Fruit fly (Drosophila melanogaster) whole organism, prepupa: ENCODE results near the gene Dhfr.

Experiments used
- CG10631 ChIP-seq: fragments of 200-800 bp; sonication (Bioruptor generic); optimal IDR thresholded peaks from 2 replicates; lab custom pipeline; 2016; ENCODE audit warnings: missing biosample characterization, missing genetic modification characterization
- CG11294 ChIP-seq: fragments of 200-800 bp; sonication (Bioruptor generic); IDR thresholded peaks from 2 replicates; pipeline ENCODE4 v1.3.6; 2022; ENCODE audit warnings: missing biosample characterization, missing genetic modification characterization
- CG11762 ChIP-seq: fragments of 200-800 bp; sonication (Bioruptor generic); optimal IDR thresholded peaks from 3 replicates; lab custom pipeline; 2016; ENCODE audit warnings: missing biosample characterization, missing genetic modification characterization; ENCODE audit not compliant: insufficient read depth
- CG11902 ChIP-seq: fragments of 200-800 bp; sonication (Bioruptor generic); optimal IDR thresholded peaks from 3 replicates; lab custom pipeline; 2016; ENCODE audit warnings: missing biosample characterization, missing genetic modification characterization
- CG15336 ChIP-seq: fragments of 200-800 bp; sonication (Bioruptor generic); IDR thresholded peaks from 2 replicates; pipeline ENCODE4 v1.3.6; 2022; ENCODE audit warnings: missing biosample characterization, missing genetic modification characterization
- CG16779 ChIP-seq: fragments of 200-800 bp; sonication (Bioruptor generic); optimal IDR thresholded peaks from 3 replicates; lab custom pipeline; 2017; ENCODE audit warnings: missing biosample characterization, mild to moderate bottlenecking, missing genetic modification characterization
- CG3032 ChIP-seq: fragments of 200-800 bp; optimal IDR thresholded peaks from 2 replicates; lab custom pipeline; 2019; ENCODE audit warnings: missing biosample characterization, mild to moderate bottlenecking, missing genetic modification characterization, moderate library complexity
- CG31627 ChIP-seq: fragments of 200-800 bp; sonication (Bioruptor generic); optimal IDR thresholded peaks from 3 replicates; lab custom pipeline; 2016; ENCODE audit warnings: missing biosample characterization, missing genetic modification characterization
- CG6163 ChIP-seq: fragments of 200-800 bp; sonication (Bioruptor generic); IDR thresholded peaks from 3 replicates; pipeline ENCODE4 v1.3.6; 2022; ENCODE audit warnings: missing biosample characterization, missing genetic modification characterization
- CG6276 ChIP-seq: fragments of 200-800 bp; sonication (Bioruptor generic); optimal IDR thresholded peaks from 2 replicates; lab custom pipeline; 2017; ENCODE audit warnings: missing biosample characterization, mild to moderate bottlenecking, missing genetic modification characterization
- CG6792 ChIP-seq: fragments of 200-800 bp; sonication (Bioruptor generic); optimal IDR thresholded peaks from 3 replicates; lab custom pipeline; 2016; ENCODE audit warnings: missing biosample characterization, missing genetic modification characterization
- CG6808 ChIP-seq: fragments of 200-800 bp; sonication (Bioruptor generic); optimal IDR thresholded peaks from 3 replicates; lab custom pipeline; 2017; ENCODE audit warnings: missing biosample characterization, missing genetic modification characterization, mild to moderate bottlenecking, moderate library complexity, missing genetic modification reagents
- CG7368 ChIP-seq: fragments of 200-800 bp; sonication (Bioruptor generic); optimal IDR thresholded peaks from 3 replicates; lab custom pipeline; 2016; ENCODE audit warnings: missing biosample characterization, missing genetic modification characterization
- CG9139 ChIP-seq: fragments of 200-800 bp; sonication (Bioruptor generic); optimal IDR thresholded peaks from 3 replicates; lab custom pipeline; 2017; ENCODE audit warnings: missing biosample characterization, mild to moderate bottlenecking, missing genetic modification characterization
- Eip78C ChIP-seq: fragments of 200-800 bp; sonication (Bioruptor generic); peaks from one replicate; lab custom pipeline; 2016; ENCODE audit warnings: missing biosample characterization, missing genetic modification characterization
- Ets21C ChIP-seq: fragments of 200-800 bp; sonication (Bioruptor generic); optimal IDR thresholded peaks from 3 replicates; lab custom pipeline; 2016; ENCODE audit warnings: missing biosample characterization, missing genetic modification characterization
- Ets96B ChIP-seq: fragments of 200-800 bp; optimal IDR thresholded peaks from 2 replicates; lab custom pipeline; 2019; ENCODE audit warnings: missing biosample characterization, mild to moderate bottlenecking, missing genetic modification characterization, moderate library complexity
- Gug ChIP-seq: fragments of 200-800 bp; sonication (Bioruptor generic); IDR thresholded peaks from 2 replicates; pipeline ENCODE4 v1.3.6; 2022; ENCODE audit warnings: missing biosample characterization, missing genetic modification characterization
- Hr39 ChIP-seq: fragments of 200-800 bp; sonication (Bioruptor generic); optimal IDR thresholded peaks from 2 replicates; lab custom pipeline; 2016; ENCODE audit warnings: missing biosample characterization, missing genetic modification characterization
- Lpt ChIP-seq: fragments of 200-800 bp; sonication (Bioruptor generic); optimal IDR thresholded peaks from 3 replicates; lab custom pipeline; 2016; ENCODE audit warnings: missing biosample characterization, missing genetic modification characterization
- Met ChIP-seq: fragments of 200-800 bp; sonication (Bioruptor generic); optimal IDR thresholded peaks from 3 replicates; lab custom pipeline; 2016; ENCODE audit warnings: missing biosample characterization, missing genetic modification characterization
- Smox ChIP-seq: fragments of 200-800 bp; sonication (Bioruptor generic); optimal IDR thresholded peaks from 3 replicates; lab custom pipeline; 2016; ENCODE audit warnings: missing biosample characterization, missing genetic modification characterization
- Sox102F ChIP-seq: fragments of 200-800 bp; sonication (Bioruptor generic); optimal IDR thresholded peaks from 2 replicates; lab custom pipeline; 2016; ENCODE audit warnings: missing biosample characterization, mild to moderate bottlenecking, missing genetic modification characterization
- Sox14 ChIP-seq: fragments of 200-800 bp; sonication (Bioruptor generic); optimal IDR thresholded peaks from 3 replicates; lab custom pipeline; 2016; ENCODE audit warnings: missing biosample characterization, missing genetic modification characterization
- Sox15 ChIP-seq: fragments of 200-800 bp; sonication (Bioruptor generic); optimal IDR thresholded peaks from 3 replicates; lab custom pipeline; 2016; ENCODE audit warnings: missing biosample characterization, missing genetic modification characterization
- achi ChIP-seq: fragments of 200-800 bp; sonication (Bioruptor generic); optimal IDR thresholded peaks from 3 replicates; lab custom pipeline; 2016; ENCODE audit warnings: missing biosample characterization, missing genetic modification characterization
- acj6 ChIP-seq: fragments of 200-800 bp; sonication (Bioruptor generic); optimal IDR thresholded peaks from 3 replicates; lab custom pipeline; 2016; ENCODE audit warnings: missing biosample characterization, missing genetic modification characterization
- cyc ChIP-seq: fragments of 200-800 bp; sonication (Bioruptor generic); optimal IDR thresholded peaks from 3 replicates; lab custom pipeline; 2016; ENCODE audit warnings: missing biosample characterization, missing genetic modification characterization
- dac ChIP-seq: fragments of 200-800 bp; sonication (Bioruptor generic); optimal IDR thresholded peaks from 2 replicates; lab custom pipeline; 2017; ENCODE audit warnings: missing biosample characterization, mild to moderate bottlenecking, missing genetic modification characterization
- eg ChIP-seq: fragments of 200-800 bp; sonication (Bioruptor generic); IDR thresholded peaks from 3 replicates; pipeline ENCODE4 v1.3.6; 2022; ENCODE audit warnings: missing biosample characterization, missing genetic modification characterization
- fd59A ChIP-seq: fragments of 200-800 bp; sonication (Bioruptor generic); optimal IDR thresholded peaks from 2 replicates; lab custom pipeline; 2017; ENCODE audit warnings: missing biosample characterization, mild to moderate bottlenecking, missing genetic modification characterization, missing genetic modification reagents
- fd85E ChIP-seq: fragments of 200-800 bp; sonication (Bioruptor generic); optimal IDR thresholded peaks from 3 replicates; lab custom pipeline; 2016; ENCODE audit warnings: missing biosample characterization, missing genetic modification characterization
- fkh ChIP-seq: fragments of 200-800 bp; sonication (Bioruptor generic); optimal IDR thresholded peaks from 3 replicates; lab custom pipeline; 2017; ENCODE audit warnings: missing biosample characterization, mild to moderate bottlenecking, missing genetic modification characterization, moderate library complexity
- lz ChIP-seq: fragments of 200-800 bp; sonication (Bioruptor generic); optimal IDR thresholded peaks from 3 replicates; lab custom pipeline; 2016; ENCODE audit warnings: missing biosample characterization, missing genetic modification characterization
- net ChIP-seq: fragments of 200-800 bp; sonication (Bioruptor generic); optimal IDR thresholded peaks from 3 replicates; lab custom pipeline; 2016; ENCODE audit warnings: missing biosample characterization, missing genetic modification characterization
- salr ChIP-seq, 2 experiments: fragments of 200-800 bp; sonication (Bioruptor generic); optimal IDR thresholded peaks; 3 replicates each; lab custom pipeline; 2016 to 2018; ENCODE audit warnings: missing biosample characterization in 2 of 2, missing genetic modification characterization in 2 of 2, mild to moderate bottlenecking in 1 of 2
- ss ChIP-seq, 2 experiments: fragments of 200-800 bp; sonication (Bioruptor generic); optimal IDR thresholded peaks; 2 replicates in 1 of 2; 3 replicates in 1 of 2; lab custom pipeline; 2017 to 2018; ENCODE audit warnings: mild to moderate bottlenecking in 2 of 2, missing biosample characterization in 2 of 2, missing genetic modification characterization in 2 of 2, moderate library complexity in 1 of 2
- svp ChIP-seq: fragments of 200-800 bp; sonication (Bioruptor generic); peaks from one replicate; lab custom pipeline; 2016; ENCODE audit warnings: missing biosample characterization, missing genetic modification characterization

Dhfr gene

dm6 chr3R:16468556-16468955 lies 12.4 kb upstream of the Dhfr start:
- no peak for TF ChIP-seq CG6808
- TF ChIP-seq svp (GFP tag; lab: Kevin White, UChicago) = no peak
- TF ChIP-seq Sox15 (GFP tag; lab: Kevin White, UChicago) = no peak
- no peak for TF ChIP-seq Hr39 (GFP tag; lab: Kevin White, UChicago)
- no peak for TF ChIP-seq CG11294 (GFP tag; lab: Robert Waterston, UW)
- TF ChIP-seq CG3032 (tag; lab: Kevin White, UChicago) = no peak
- TF ChIP-seq Lpt (GFP tag; lab: Kevin White, UChicago) = no peak
- TF ChIP-seq CG6276 (GFP tag; lab: Kevin White, UChicago) = no peak
- TF ChIP-seq cyc (GFP tag; lab: Kevin White, UChicago) = no peak
- no peak for TF ChIP-seq net (GFP tag; lab: Kevin White, UChicago)
- no peak for TF ChIP-seq ss (GFP tag; optimal IDR thresholded peaks at IDR 0.05; lab: Kevin White, UChicago)
- no peak for TF ChIP-seq fd85E (GFP tag; lab: Kevin White, UChicago)
- TF ChIP-seq CG10631 (GFP tag; lab: Kevin White, UChicago) = no peak
- TF ChIP-seq salr (GFP tag; optimal IDR thresholded peaks at IDR 0.05; lab: Kevin White, UChicago) = no peak
- TF ChIP-seq lz (GFP tag; lab: Kevin White, UChicago) = no peak
- no peak for TF ChIP-seq Ets96B (tag; lab: Kevin White, UChicago)

DNA sequence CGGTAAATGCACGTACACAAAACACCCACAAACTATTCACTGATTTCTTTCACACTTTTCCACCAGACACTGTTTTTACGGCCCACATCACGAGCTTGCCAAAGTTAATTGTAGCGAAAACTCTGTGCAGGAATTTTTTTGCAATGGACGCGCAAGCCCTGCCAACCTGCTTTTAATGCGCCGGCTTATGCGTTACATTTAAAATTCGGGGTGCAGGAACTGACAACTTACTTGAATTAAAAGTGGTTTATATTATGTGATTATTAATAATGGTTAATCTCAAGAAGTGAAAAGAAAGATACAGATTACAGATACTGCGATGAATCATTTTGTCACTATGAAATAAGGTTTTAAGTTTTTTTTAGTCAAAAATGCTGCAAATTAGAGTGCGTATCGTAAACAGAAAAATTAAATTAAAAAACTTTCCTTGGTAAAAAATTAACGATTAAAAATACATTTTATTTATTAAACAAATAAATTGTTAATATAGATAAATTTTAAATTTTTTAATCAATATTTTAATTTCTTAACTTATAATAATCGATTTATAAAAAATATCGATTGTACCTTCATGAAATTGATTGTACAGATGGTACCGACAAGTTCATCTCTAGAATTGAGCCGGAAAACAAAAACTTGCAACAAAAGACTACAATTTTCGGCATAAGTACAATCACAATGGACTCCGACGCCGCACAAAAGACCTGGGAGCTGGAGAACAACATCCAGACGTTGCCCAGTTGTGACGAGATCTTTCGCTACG lies 11.3 kb upstream of the Dhfr start, which contains the start of the genes CG42232 and CSN5:
TSS of gene CG42232 (minus strand) at position 163 of the 763 bp plus-strand sequence.
TSS of gene CSN5 (plus strand) at position 599 of the 763 bp plus-strand sequence.
- TF ChIP-seq CG11762 (GFP tag; lab: Kevin White, UChicago) = peak; percentile 3
- peak; percentile 57 for TF ChIP-seq CG6792 (GFP tag; lab: Kevin White, UChicago)
- TF ChIP-seq CG11902 (GFP tag; lab: Kevin White, UChicago) = peak; percentile 18
- TF ChIP-seq Sox15 (GFP tag; lab: Kevin White, UChicago) = peak; percentile 54
- TF ChIP-seq CG6163 = peak; percentile 35; the same call in 1 of the 3 replicates
- no peak for TF ChIP-seq Gug (GFP tag; lab: Robert Waterston, UW)

dm6 chr3R:16472301-16472700 lies 8.7 kb upstream of the Dhfr start, which contains the start of gene Gyc89Da:
TSS of gene Gyc89Da (plus strand) at chr3R:16472601.
- TF ChIP-seq CG9139 (GFP tag; lab: Kevin White, UChicago) (no peak), CG31627 (no peak), eg (GFP tag; lab: Robert Waterston, UW) (no peak), Met (GFP tag; lab: Kevin White, UChicago) (no peak), CG15336 (no peak), fkh (no peak), CG7368 (no peak), Ets21C (no peak), Sox15 (GFP tag; lab: Kevin White, UChicago) (no peak), Sox102F (no peak), fd85E (GFP tag; lab: Kevin White, UChicago) (no peak), achi (GFP tag; lab: Kevin White, UChicago) (no peak), dac (no peak), CG16779 (no peak), fd59A (no peak), Gug (GFP tag; lab: Robert Waterston, UW) (no peak), Smox (GFP tag; lab: Kevin White, UChicago) (no peak)

dm6 chr3R:16476472-16476871 lies 4.5 kb upstream of the Dhfr start:
- no peak for TF ChIP-seq acj6 (GFP tag; lab: Kevin White, UChicago)
- TF ChIP-seq Sox14 = no peak
- no peak for TF ChIP-seq achi (GFP tag; lab: Kevin White, UChicago)
- peak; percentile 75 for TF ChIP-seq Eip78C (GFP tag; lab: Kevin White, UChicago)
- TF ChIP-seq CG6808 = no peak
